Worm (Caenorhabditis elegans): ENCODE results near the gene fipr-19.
A peak's percentile ranks its signal among the peaks of the same experiment; 100 is the strongest.
"Not testable (repeated sequence)": the region's sequence is repeated elsewhere in the genome, so short reads cannot be mapped to it uniquely, and the experiment has no call there.

Gene fipr-19

ce11 chrIII:7489055-7489534, 30.3 kb upstream of the fipr-19 start, which contains the start of gene mup-4:
Gene mup-4 (minus strand): TSS chrIII:7489105.
- TF ChIP-seq nhr-25 (tag; optimal IDR thresholded peaks at IDR 0.05) (peak; percentile 11), nfya-1 (tag; optimal IDR thresholded peaks at IDR 0.05; ENCODE audit: insufficient read depth) (peak; percentile 50), ceh-82 (tag; optimal IDR thresholded peaks at IDR 0.05) (no peak)

ce11 chrIII:7488303-7488702, 29.6 kb upstream of the fipr-19 start:
- TF ChIP-seq tbx-2 (tag; optimal IDR thresholded peaks at IDR 0.05) = no peak
- peak; percentile 17 for TF ChIP-seq mdl-1 (tag; optimal IDR thresholded peaks at IDR 0.05)
- TF ChIP-seq nhr-28 (tag; optimal IDR thresholded peaks at IDR 0.05) = no peak
- TF ChIP-seq ceh-9 (tag; optimal IDR thresholded peaks at IDR 0.05) = no peak
- TF ChIP-seq nhr-25 (tag; optimal IDR thresholded peaks at IDR 0.05) = peak; percentile 83
- peak; percentile 3 for TF ChIP-seq nhr-43 (tag; optimal IDR thresholded peaks at IDR 0.05; ENCODE audit: poor library complexity, severe bottlenecking)
- TF ChIP-seq nfya-1 (tag; optimal IDR thresholded peaks at IDR 0.05; ENCODE audit: insufficient read depth) = peak; percentile 33
- peak in 2 of 3 experiments; percentile 30 to 90 for TF ChIP-seq elt-3 (tag; optimal IDR thresholded peaks at IDR 0.05)

- TF ChIP-seq mdl-1 (tag; optimal IDR thresholded peaks at IDR 0.05) (no peak), elt-2 (tag; optimal IDR thresholded peaks at IDR 0.05) (no peak), nhr-11 (tag; optimal IDR thresholded peaks at IDR 0.05) (no peak), fkh-10 (GFP tag; optimal IDR thresholded peaks at IDR 0.05) (no peak), snpc-4 (tag; optimal IDR thresholded peaks at IDR 0.05) (no peak), aly-2 (tag; optimal IDR thresholded peaks at IDR 0.05) (no peak), ceh-82 (tag; optimal IDR thresholded peaks at IDR 0.05) (no peak), lin-15B (tag; optimal IDR thresholded peaks at IDR 0.05) (no peak), unc-39 (tag; optimal IDR thresholded peaks at IDR 0.05) (no peak), ceh-9 (tag; optimal IDR thresholded peaks at IDR 0.05) (no peak), elt-1 (tag; optimal IDR thresholded peaks at IDR 0.05) (no peak), fos-1 (tag; optimal IDR thresholded peaks at IDR 0.05) (no peak), zag-1 (tag; optimal IDR thresholded peaks at IDR 0.05) (no peak), ceh-28 (tag; optimal IDR thresholded peaks at IDR 0.05) (no peak), lin-39 (tag; optimal IDR thresholded peaks at IDR 0.05) (no peak)
These were observed 26.0 kb upstream of the fipr-19 start for ce11 chrIII:7484765-7485164.

- peak; percentile 90 for TF ChIP-seq pqm-1 (tag; optimal IDR thresholded peaks at IDR 0.05)
- TF ChIP-seq nhr-11 (tag; optimal IDR thresholded peaks at IDR 0.05) = no peak
- TF ChIP-seq lin-39 (tag; optimal IDR thresholded peaks at IDR 0.05) = no peak
- TF ChIP-seq elt-2 (tag; optimal IDR thresholded peaks at IDR 0.05) = peak; percentile 95
- no peak for TF ChIP-seq unc-39 (tag; optimal IDR thresholded peaks at IDR 0.05)
- TF ChIP-seq R02D3.7 (tag; optimal IDR thresholded peaks at IDR 0.05) = no peak
These were observed 20.2 kb upstream of the fipr-19 start for ce11 chrIII:7478932-7479331.

ce11 chrIII:7468980-7469379, 10.2 kb upstream of the fipr-19 start, which contains the start of gene H14A12.5:
Gene H14A12.5 (minus strand): TSS chrIII:7469080.
- not testable (repeated sequence) for TF ChIP-seq nhr-23, nhr-12, daf-12 (tag; optimal IDR thresholded peaks at IDR 0.05)

- TF ChIP-seq nhr-43 (tag; optimal IDR thresholded peaks at IDR 0.05; ENCODE audit: poor library complexity, severe bottlenecking) (peak; percentile 48), lsy-12 (tag; optimal IDR thresholded peaks at IDR 0.05) (peak; percentile 46), lin-39 (tag; optimal IDR thresholded peaks at IDR 0.05) (peak; percentile 7), fkh-10 (GFP tag; optimal IDR thresholded peaks at IDR 0.05) (no peak), hmg-11 (tag; optimal IDR thresholded peaks at IDR 0.05) (peak; percentile 21), ceh-16 (tag; optimal IDR thresholded peaks at IDR 0.05) (no peak), pqm-1 (tag; optimal IDR thresholded peaks at IDR 0.05) (no peak), elt-2 (tag; optimal IDR thresholded peaks at IDR 0.05) (peak; percentile 45), ceh-9 (tag; optimal IDR thresholded peaks at IDR 0.05) (no peak), nhr-11 (tag; optimal IDR thresholded peaks at IDR 0.05) (no peak), nhr-23 (tag; optimal IDR thresholded peaks at IDR 0.05) (peak; percentile 71), mml-1 (tag; optimal IDR thresholded peaks at IDR 0.05) (no peak), elt-1 (tag; optimal IDR thresholded peaks at IDR 0.05) (peak; percentile 18), elt-3 (tag; optimal IDR thresholded peaks at IDR 0.05) (no peak), egl-27 (tag; optimal IDR thresholded peaks at IDR 0.05) (no peak), ztf-4 (tag; optimal IDR thresholded peaks at IDR 0.05) (no peak), lin-15B (tag; optimal IDR thresholded peaks at IDR 0.05) (peak; percentile 53), zag-1 (tag; optimal IDR thresholded peaks at IDR 0.05) (no peak), nfya-1 (tag; optimal IDR thresholded peaks at IDR 0.05; ENCODE audit: insufficient read depth) (peak; percentile 50), snpc-4 (tag; optimal IDR thresholded peaks at IDR 0.05) (no peak), ZK546.5 (tag; optimal IDR thresholded peaks at IDR 0.05) (no peak), tbx-2 (tag; optimal IDR thresholded peaks at IDR 0.05) (no peak), nhr-237 (tag; optimal IDR thresholded peaks at IDR 0.05) (no peak), fos-1 (tag; optimal IDR thresholded peaks at IDR 0.05) (no peak), nhr-77 (tag; optimal IDR thresholded peaks at IDR 0.05) (no peak), unc-39 (tag; optimal IDR thresholded peaks at IDR 0.05) (no peak), aly-2 (tag; optimal IDR thresholded peaks at IDR 0.05) (no peak), jun-1 (tag; optimal IDR thresholded peaks at IDR 0.05) (no peak), nhr-67 (tag; optimal IDR thresholded peaks at IDR 0.05) (no peak), ceh-82 (tag; optimal IDR thresholded peaks at IDR 0.05) (no peak), skn-1 (tag; optimal IDR thresholded peaks at IDR 0.05) (no peak), ceh-28 (tag; optimal IDR thresholded peaks at IDR 0.05) (no peak), pha-4 (tag; optimal IDR thresholded peaks at IDR 0.05) (peak; percentile 79), nhr-25 (tag; optimal IDR thresholded peaks at IDR 0.05) (peak; percentile 75)
These were observed 6.6 kb upstream of the fipr-19 start, which contains the start of gene fum-1 for ce11 chrIII:7465347-7465746. Gene fum-1 (plus strand): TSS chrIII:7465605.
